Fruit fly (Drosophila melanogaster) whole organism, embryonic: ENCODE data around the gene Bacc.

Source experiments
- Bteb2 ChIP-seq: fragments of 200-800 bp; sonication (Bioruptor generic); optimal IDR thresholded peaks from 2 replicates; lab custom pipeline; 2016; ENCODE audit warnings: missing biosample characterization, missing genetic modification characterization
- CG10565 ChIP-seq: fragments of 200-800 bp; sonication (Bioruptor generic); optimal IDR thresholded peaks from 3 replicates; lab custom pipeline; 2016; ENCODE audit warnings: missing biosample characterization, mild to moderate bottlenecking, missing genetic modification characterization
- CG12391 ChIP-seq: fragments of 200-800 bp; sonication (Bioruptor generic); optimal IDR thresholded peaks from 3 replicates; lab custom pipeline; 2018; ENCODE audit warnings: missing biosample characterization, mild to moderate bottlenecking, missing genetic modification characterization, moderate library complexity
- CG13296 ChIP-seq: fragments of 200-800 bp; sonication (Bioruptor generic); optimal IDR thresholded peaks from 3 replicates; lab custom pipeline; 2018; ENCODE audit warnings: missing biosample characterization, mild to moderate bottlenecking, missing genetic modification characterization
- CG15514 ChIP-seq: fragments of 200-800 bp; sonication (Bioruptor generic); optimal IDR thresholded peaks from 3 replicates; lab custom pipeline; 2017; ENCODE audit warnings: missing biosample characterization, missing genetic modification characterization, mild to moderate bottlenecking, moderate library complexity, missing genetic modification reagents
- CG15601 ChIP-seq: fragments of 200-800 bp; sonication (Bioruptor generic); optimal IDR thresholded peaks from 3 replicates; lab custom pipeline; 2019; ENCODE audit warnings: missing biosample characterization, mild to moderate bottlenecking, missing genetic modification characterization, moderate library complexity
- CG1792 ChIP-seq: fragments of 200-800 bp; sonication (Bioruptor generic); optimal IDR thresholded peaks from 2 replicates; lab custom pipeline; 2016; ENCODE audit warnings: missing biosample characterization, missing genetic modification characterization
- CG18476 ChIP-seq: fragments of 200-800 bp; sonication (Bioruptor generic); optimal IDR thresholded peaks from 2 replicates; lab custom pipeline; 2016; ENCODE audit warnings: missing biosample characterization, mild to moderate bottlenecking, missing genetic modification characterization
- CG2129 ChIP-seq: fragments of 200-800 bp; sonication (Bioruptor generic); IDR thresholded peaks from 2 replicates; pipeline ENCODE4 v1.3.6; 2022; ENCODE audit warnings: missing biosample characterization, missing genetic modification characterization; ENCODE audit not compliant: partially characterized antibody
- CG2712 ChIP-seq: fragments of 200-800 bp; optimal IDR thresholded peaks from 3 replicates; lab custom pipeline; 2019; ENCODE audit warnings: missing biosample characterization, mild to moderate bottlenecking, missing genetic modification characterization, moderate library complexity
- CG31365 ChIP-seq: fragments of 200-800 bp; sonication (Bioruptor generic); optimal IDR thresholded peaks from 2 replicates; lab custom pipeline; 2018; ENCODE audit warnings: missing biosample characterization, mild to moderate bottlenecking, missing genetic modification characterization
- CG34422 ChIP-seq: fragments of 200-800 bp; sonication (Bioruptor generic); IDR thresholded peaks from 3 replicates; pipeline ENCODE4 v1.3.6; 2022; ENCODE audit warnings: missing biosample characterization, missing genetic modification characterization
- CG3995 ChIP-seq: fragments of 200-800 bp; sonication (Bioruptor generic); optimal IDR thresholded peaks from 3 replicates; lab custom pipeline; 2016; ENCODE audit warnings: missing biosample characterization, missing genetic modification characterization
- CG4424 ChIP-seq: fragments of 200-800 bp; sonication (Bioruptor generic); optimal IDR thresholded peaks from 3 replicates; lab custom pipeline; 2016; ENCODE audit warnings: missing biosample characterization, missing genetic modification characterization
- CG6272 ChIP-seq: fragments of 200-800 bp; sonication (Bioruptor generic); IDR thresholded peaks from 2 replicates; pipeline ENCODE4 v1.3.6; 2022; ENCODE audit warnings: missing biosample characterization, missing genetic modification characterization
- CG6813 ChIP-seq: fragments of 200-800 bp; sonication (Bioruptor generic); optimal IDR thresholded peaks from 2 replicates; lab custom pipeline; 2017; ENCODE audit warnings: missing biosample characterization, missing genetic modification characterization, mild to moderate bottlenecking, moderate library complexity, missing genetic modification reagents
- CG7357 ChIP-seq: fragments of 200-800 bp; sonication (Bioruptor generic); IDR thresholded peaks from 3 replicates; pipeline ENCODE4 v1.3.6; 2022; ENCODE audit warnings: missing biosample characterization, missing genetic modification characterization
- CG7745 ChIP-seq: fragments of 200-800 bp; sonication (Bioruptor generic); optimal IDR thresholded peaks from 2 replicates; lab custom pipeline; 2018; ENCODE audit warnings: missing biosample characterization, mild to moderate bottlenecking, missing genetic modification characterization, moderate library complexity
- CG8281 ChIP-seq: fragments of 200-800 bp; sonication (Bioruptor generic); optimal IDR thresholded peaks from 2 replicates; lab custom pipeline; 2018; ENCODE audit warnings: missing biosample characterization, mild to moderate bottlenecking, missing genetic modification characterization, moderate library complexity
- CG8944 ChIP-seq: fragments of 200-800 bp; sonication (Bioruptor generic); optimal IDR thresholded peaks from 3 replicates; lab custom pipeline; 2016; ENCODE audit warnings: missing biosample characterization, missing genetic modification characterization
- CG9817 ChIP-seq: fragments of 200-800 bp; sonication (Bioruptor generic); optimal IDR thresholded peaks from 2 replicates; lab custom pipeline; 2018; ENCODE audit warnings: missing biosample characterization, mild to moderate bottlenecking, missing genetic modification characterization, moderate library complexity
- Fer3 ChIP-seq: fragments of 200-800 bp; sonication (Bioruptor generic); optimal IDR thresholded peaks from 2 replicates; lab custom pipeline; 2018; ENCODE audit warnings: missing biosample characterization, mild to moderate bottlenecking, missing genetic modification characterization, moderate library complexity
- Gug ChIP-seq: fragments of 200-800 bp; sonication (Bioruptor generic); IDR thresholded peaks from 4 replicates; pipeline ENCODE4 v1.3.6; 2022; ENCODE audit warnings: missing biosample characterization, missing genetic modification characterization
- Lhr ChIP-seq: fragments of 200-800 bp; sonication (Bioruptor generic); optimal IDR thresholded peaks from 3 replicates; lab custom pipeline; 2017; ENCODE audit warnings: mild to moderate bottlenecking, missing biosample characterization, missing genetic modification reagents, missing genetic modification characterization
- MTF-1 ChIP-seq: fragments of 200-800 bp; sonication (Bioruptor generic); optimal IDR thresholded peaks from 2 replicates; lab custom pipeline; 2018; ENCODE audit warnings: missing biosample characterization, mild to moderate bottlenecking, missing genetic modification characterization, borderline replicate concordance
- NC2α ChIP-seq: fragments of 200-800 bp; sonication (Bioruptor generic); optimal IDR thresholded peaks from 2 replicates; lab custom pipeline; 2016; ENCODE audit warnings: missing biosample characterization, missing genetic modification characterization
- Neu2 ChIP-seq: fragments of 200-800 bp; sonication (Bioruptor generic); optimal IDR thresholded peaks from 3 replicates; lab custom pipeline; 2016; ENCODE audit warnings: missing biosample characterization, missing genetic modification characterization, borderline replicate concordance
- Nf-YA ChIP-seq: fragments of 200-800 bp; sonication (Bioruptor generic); IDR thresholded peaks from 2 replicates; pipeline ENCODE4 v1.3.6; 2022; ENCODE audit warnings: missing biosample characterization, missing genetic modification characterization
- Six4 ChIP-seq: fragments of 200-800 bp; sonication (Bioruptor generic); optimal IDR thresholded peaks from 2 replicates; lab custom pipeline; 2016; ENCODE audit warnings: missing biosample characterization, missing genetic modification characterization
- Spps ChIP-seq: fragments of 200-800 bp; sonication (Bioruptor generic); optimal IDR thresholded peaks from 2 replicates; lab custom pipeline; 2018; ENCODE audit warnings: missing biosample characterization, mild to moderate bottlenecking, missing genetic modification characterization
- Stat92E ChIP-seq, 3 experiments: fragments of >200 bp in 2 of 3; fragments of 200-800 bp in 1 of 3; sonication (Bioruptor generic) in 1 of 3; optimal IDR thresholded peaks; 2 replicates each; lab custom pipeline; 2017 to 2019; ENCODE audit warnings: missing biosample characterization in 3 of 3, missing genetic modification characterization in 3 of 3, mild to moderate bottlenecking in 1 of 3, moderate library complexity in 1 of 3
- Trl ChIP-seq, 3 experiments: fragments of >200 bp in 2 of 3; fragments of 200-800 bp in 1 of 3; sonication (Bioruptor generic) in 1 of 3; optimal IDR thresholded peaks; 2 replicates in 1 of 3; 3 replicates in 2 of 3; lab custom pipeline; 2016 to 2017; ENCODE audit warnings: missing biosample characterization in 1 of 3, missing genetic modification characterization in 1 of 3
- Vsx1 ChIP-seq: fragments of 200-800 bp; sonication (Bioruptor generic); optimal IDR thresholded peaks from 2 replicates; lab custom pipeline; 2017; ENCODE audit warnings: missing biosample characterization, mild to moderate bottlenecking, missing genetic modification characterization, missing genetic modification reagents
- Xrp1 ChIP-seq: fragments of 200-800 bp; sonication (Bioruptor generic); IDR thresholded peaks from 2 replicates; pipeline ENCODE4 v1.3.6; 2022; ENCODE audit warnings: missing biosample characterization, missing genetic modification characterization
- ap ChIP-seq: fragments of 200-800 bp; sonication (Bioruptor generic); IDR thresholded peaks from 2 replicates; pipeline ENCODE4 v1.3.6; 2022; ENCODE audit warnings: missing biosample characterization, missing genetic modification characterization
- ato ChIP-seq: fragments of 200-800 bp; sonication (Bioruptor generic); IDR thresholded peaks from 2 replicates; pipeline ENCODE4 v1.3.6; 2022; ENCODE audit warnings: missing biosample characterization, missing genetic modification characterization; ENCODE audit not compliant: partially characterized antibody
- cg ChIP-seq: fragments of 200-800 bp; sonication (Bioruptor generic); optimal IDR thresholded peaks from 3 replicates; lab custom pipeline; 2019; ENCODE audit warnings: missing biosample characterization, mild to moderate bottlenecking, missing genetic modification characterization, moderate library complexity
- danr ChIP-seq: fragments of 200-800 bp; sonication (Bioruptor generic); IDR thresholded peaks from 2 replicates; pipeline ENCODE4 v1.3.6; 2022; ENCODE audit warnings: missing biosample characterization, missing genetic modification characterization
- exex ChIP-seq: fragments of 200-800 bp; sonication (Bioruptor generic); optimal IDR thresholded peaks from 4 replicates; lab custom pipeline; 2018; ENCODE audit warnings: missing biosample characterization, mild to moderate bottlenecking, missing genetic modification characterization, moderate library complexity
- inv ChIP-seq: fragments of 200-800 bp; sonication (Bioruptor generic); IDR thresholded peaks from 2 replicates; pipeline ENCODE4 v1.3.6; 2022; ENCODE audit warnings: missing biosample characterization, missing genetic modification characterization; ENCODE audit not compliant: partially characterized antibody
- maf-S ChIP-seq: fragments of 200-800 bp; sonication (Bioruptor generic); optimal IDR thresholded peaks from 2 replicates; lab custom pipeline; 2016; ENCODE audit warnings: missing biosample characterization, missing genetic modification characterization
- pan ChIP-seq, 4 experiments: fragments of >200 bp in 3 of 4; fragments of 200-800 bp in 1 of 4; sonication (Bioruptor generic) in 1 of 4; optimal IDR thresholded peaks in 3 of 4; IDR thresholded peaks in 1 of 4; 2 replicates each; pipeline versions ENCODE4 v1.3.6 to Lab custom; 2017 to 2022; ENCODE audit warnings: missing biosample characterization in 2 of 4, missing genetic modification characterization in 2 of 4, mixed read lengths in 1 of 4
- pum ChIP-seq: fragments of 200-800 bp; sonication (Bioruptor generic); optimal IDR thresholded peaks from 2 replicates; lab custom pipeline; 2016; ENCODE audit warnings: missing biosample characterization, missing genetic modification characterization
- tx ChIP-seq: fragments of 200-800 bp; sonication (Bioruptor generic); optimal IDR thresholded peaks from 2 replicates; lab custom pipeline; 2016; ENCODE audit warnings: missing biosample characterization, missing genetic modification characterization
- vfl ChIP-seq: fragments of 200-800 bp; sonication (Bioruptor generic); optimal IDR thresholded peaks from 2 replicates; lab custom pipeline; 2016; ENCODE audit warnings: missing biosample characterization, missing genetic modification characterization
- wor ChIP-seq: fragments of 200-800 bp; sonication (Bioruptor generic); IDR thresholded peaks from 2 replicates; pipeline ENCODE4 v1.3.6; 2022; ENCODE audit warnings: missing biosample characterization, missing genetic modification characterization
- yki ChIP-seq: fragments of >200 bp; optimal IDR thresholded peaks from 3 replicates; lab custom pipeline; 2018

The Bacc gene

dm6 chr2L:2765659-2766373 is 13.6 kb downstream of the Bacc start, which contains the start of the genes Snx21 and aph-1 (continued):
- TF ChIP-seq Lhr (GFP tag; lab: Kevin White, UChicago) (peak; percentile 50), Neu2 (GFP tag; lab: Kevin White, UChicago) (peak; percentile 71), pum (GFP tag; lab: Kevin White, UChicago) (peak; percentile 92), CG31365 (tag; lab: Kevin White, UChicago) (peak; percentile 55), cg (GFP tag; lab: Kevin White, UChicago) (no peak), Stat92E (GFP tag; optimal IDR thresholded peaks at IDR 0.05; lab: Kevin White, UChicago) (peak in 1 of 3 experiments; percentile 71), NC2α (GFP tag; lab: Kevin White, UChicago) (peak; percentile 79), pan (optimal IDR thresholded peaks at IDR 0.05; lab: Kevin White, UChicago) (no peak), pan (GFP tag; optimal IDR thresholded peaks at IDR 0.05 in 1 of 2, IDR thresholded peaks at IDR 0.05 in 1 of 2) (peak in 1 of 2 experiments; percentile 88), CG18476 (GFP tag; lab: Kevin White, UChicago) (peak; percentile 86), CG12391 (tag; lab: Kevin White, UChicago) (peak; percentile 94), Xrp1 (GFP tag; lab: Robert Waterston, UW) (peak; percentile 94), CG7745 (no peak), yki (lab: Kevin White, UChicago) (peak; percentile 47), CG6272 (GFP tag; lab: Robert Waterston, UW) (peak; percentile 80), Six4 (GFP tag; lab: Kevin White, UChicago) (peak; percentile 85), CG1792 (GFP tag; lab: Kevin White, UChicago) (peak; percentile 76), Vsx1 (GFP tag; lab: Kevin White, UChicago) (peak; percentile 87), wor (GFP tag; lab: Robert Waterston, UW) (peak; percentile 75), Fer3 (peak; percentile 93), Spps (peak; percentile 75), CG34422 (peak; percentile 91), CG7357 (GFP tag; lab: Robert Waterston, UW) (peak; percentile 84; the same call in 2 of the 3 replicates), CG10565 (GFP tag; lab: Kevin White, UChicago) (peak; percentile 54), inv (GFP tag; lab: Robert Waterston, UW) (0 out of 2 replicates have a peak, but pooled peaks have one; percentile 6), CG15514 (GFP tag; lab: Kevin White, UChicago) (peak; percentile 84), maf-S (GFP tag; lab: Kevin White, UChicago) (peak; percentile 89), CG6813 (GFP tag; lab: Kevin White, UChicago) (peak; percentile 84), CG8944 (peak; percentile 91), Gug (GFP tag; lab: Robert Waterston, UW) (peak; percentile 94), CG3995 (GFP tag; lab: Kevin White, UChicago) (peak; percentile 18), CG15601 (peak; percentile 89), ap (GFP tag; lab: Robert Waterston, UW) (peak; percentile 63), Trl (optimal IDR thresholded peaks at IDR 0.05; lab: Kevin White, UChicago) (no peak), Trl (GFP tag; optimal IDR thresholded peaks at IDR 0.05; lab: Kevin White, UChicago) (peak; percentile 93), CG13296 (GFP tag; lab: Kevin White, UChicago) (peak; percentile 91), Bteb2 (GFP tag; lab: Kevin White, UChicago) (peak; percentile 79), Nf-YA (GFP tag; lab: Robert Waterston, UW) (peak; percentile 48), exex (tag; lab: Kevin White, UChicago) (peak; percentile 77), CG2129 (no peak), CG8281 (tag; lab: Kevin White, UChicago) (peak; percentile 80), ato (GFP tag; lab: Robert Waterston, UW) (no peak), danr (GFP tag; lab: Robert Waterston, UW) (peak; percentile 83), tx (GFP tag; lab: Kevin White, UChicago) (peak; percentile 86), CG9817 (tag; lab: Kevin White, UChicago) (peak; percentile 91), MTF-1 (GFP tag; lab: Kevin White, UChicago) (peak; percentile 50), CG2712 (tag; lab: Kevin White, UChicago) (peak; percentile 94), vfl (GFP tag; lab: Kevin White, UChicago) (peak; percentile 88), CG4424 (peak; percentile 93)
